Worm (Caenorhabditis elegans) whole organism, L1 larva: ENCODE measurements around the gene tut-2.

ENCODE experiments used
- C34B4.2 ChIP-seq: sonication (generic microtip); optimal IDR thresholded peaks from 2 replicates; lab custom pipeline; 2017; ENCODE audit warnings: mild to moderate bottlenecking, missing genetic modification characterization, missing compliant biosample characterization
- aly-2 ChIP-seq: fragments of 150-350 bp; optimal IDR thresholded peaks from 2 replicates; lab custom pipeline; 2014; ENCODE audit warnings: missing biosample characterization, missing genetic modification characterization
- dsc-1 ChIP-seq: sonication (generic microtip); optimal IDR thresholded peaks from 2 replicates; lab custom pipeline; 2016; ENCODE audit warnings: mild to moderate bottlenecking, missing genetic modification characterization, missing compliant biosample characterization
- fkh-4 ChIP-seq: sonication (generic microtip); optimal IDR thresholded peaks from 2 replicates; lab custom pipeline; 2016; ENCODE audit warnings: missing compliant biosample characterization, missing genetic modification characterization, borderline replicate concordance
- lir-3 ChIP-seq: sonication (generic microtip); optimal IDR thresholded peaks from 2 replicates; lab custom pipeline; 2016; ENCODE audit warnings: mild to moderate bottlenecking, missing genetic modification characterization, moderate library complexity, missing compliant biosample characterization; ENCODE audit not compliant: poor library complexity
- mdl-1 ChIP-seq, 2 experiments: fragments of 150-350 bp; optimal IDR thresholded peaks; 2 replicates each; lab custom pipeline; 2014 to 2017; ENCODE audit warnings: missing biosample characterization in 2 of 2, missing genetic modification characterization in 2 of 2, inconsistent platforms in 1 of 2
- nhr-28 ChIP-seq: fragments of 150-350 bp; optimal IDR thresholded peaks from 2 replicates; lab custom pipeline; 2014; ENCODE audit warnings: missing biosample characterization, missing genetic modification characterization
- rnt-1 ChIP-seq: sonication (generic microtip); optimal IDR thresholded peaks from 2 replicates; lab custom pipeline; 2016; ENCODE audit warnings: mild to moderate bottlenecking, missing genetic modification characterization, moderate library complexity, missing compliant biosample characterization

ce11 chrV:10635722-10636121 is 22.3 kb upstream of the tut-2 start, which contains the start of gene kvs-2:
- TF ChIP-seq fkh-4 (no peak), aly-2 (tag; lab: Kevin White, UChicago) (no peak), rnt-1 (tag; lab: Kevin White, UChicago) (no peak), mdl-1 (tag; optimal IDR thresholded peaks at IDR 0.05; lab: Kevin White, UChicago) (no peak), nhr-28 (no peak), lir-3 (no peak), C34B4.2 (tag; lab: Kevin White, UChicago) (no peak), dsc-1 (tag; lab: Kevin White, UChicago) (no peak)
